Worm (Caenorhabditis elegans): ENCODE measurements around the gene F13D11.3.

ce11 chrX:5818176-5818575 lies 12.5 kb upstream of the F13D11.3 start:
- TF ChIP-seq ztf-11 (tag; optimal IDR thresholded peaks at IDR 0.05) = peak; percentile 61
- TF ChIP-seq lin-13 (tag; optimal IDR thresholded peaks at IDR 0.05) = peak; percentile 8
